Worm (Caenorhabditis elegans): Measurements from ENCODE around the gene F36H9.1.

DNA sequence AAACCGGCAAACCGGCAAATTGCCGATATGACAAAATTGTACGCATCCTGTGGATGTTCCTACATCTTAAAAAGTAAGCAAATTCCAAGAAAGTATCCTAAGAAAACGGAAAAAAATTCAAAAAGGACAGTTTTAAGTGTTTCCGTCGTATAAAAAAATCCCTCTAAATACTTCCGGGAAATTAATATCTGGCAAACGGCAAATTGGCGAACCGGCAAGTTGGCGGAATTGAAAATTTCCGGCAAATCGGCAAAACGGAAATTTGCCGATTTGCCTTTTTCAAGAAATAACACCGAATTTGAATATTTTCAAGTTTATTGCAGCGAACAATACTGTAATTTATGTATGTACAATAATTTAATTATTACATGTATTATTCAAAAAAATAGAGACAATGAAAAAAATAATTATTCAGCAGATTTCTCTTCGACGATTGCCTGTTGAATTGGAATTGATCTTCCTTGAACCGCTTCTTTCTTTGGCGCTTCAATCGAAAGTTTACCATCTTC lies 9.8 kb downstream of the F36H9.1 start:
- TF ChIP-seq ets-7 (tag; optimal IDR thresholded peaks at IDR 0.05) (no peak), ceh-13 (GFP tag; optimal IDR thresholded peaks at IDR 0.05) (no peak), ama-1 (optimal IDR thresholded peaks at IDR 0.05) (no peak), tbx-11 (GFP tag; IDR thresholded peaks at IDR 0.05) (no peak)
